Fruit fly (Drosophila melanogaster): ENCODE data around the gene Kah.
A peak's percentile ranks its signal among the peaks of the same experiment; 100 is the strongest.

Kah gene

dm6 chr3L:550828-551094 lies 38.3 kb downstream of the Kah start:
- TF ChIP-seq ovo (GFP tag; optimal IDR thresholded peaks at IDR 0.05) (no peak), tj (GFP tag; optimal IDR thresholded peaks at IDR 0.05) (peak; percentile 78)

- TF ChIP-seq kay (GFP tag; ENCODE audit: borderline replicate concordance) (no peak), CG14711 (tag; optimal IDR thresholded peaks at IDR 0.05) (no peak), cic (GFP tag; optimal IDR thresholded peaks at IDR 0.05) (no peak)
Observed at dm6 chr3L:550082-550827, 38.8 kb downstream of the Kah start.

dm6 chr3L:548304-549198 lies 40.5 kb downstream of the Kah start:
- TF ChIP-seq kay (GFP tag; ENCODE audit: borderline replicate concordance) (peak; percentile 98), CG5204 (GFP tag; optimal IDR thresholded peaks at IDR 0.05) (no peak), CG1620 (GFP tag; optimal IDR thresholded peaks at IDR 0.05) (no peak), tj (GFP tag; optimal IDR thresholded peaks at IDR 0.05) (peak; percentile 64), Mnt (GFP tag; optimal IDR thresholded peaks at IDR 0.05) (peak; percentile 43), CG14711 (tag; optimal IDR thresholded peaks at IDR 0.05) (peak; percentile 38), cnc (optimal IDR thresholded peaks at IDR 0.05) (no peak), CG7045 (GFP tag; optimal IDR thresholded peaks at IDR 0.05) (no peak), CG11617 (GFP tag; optimal IDR thresholded peaks at IDR 0.05) (peak; percentile 33), CG7101 (tag; optimal IDR thresholded peaks at IDR 0.05) (no peak), toe (GFP tag; optimal IDR thresholded peaks at IDR 0.05) (no peak), bab1 (GFP tag; optimal IDR thresholded peaks at IDR 0.05) (no peak), CG33017 (tag; optimal IDR thresholded peaks at IDR 0.05) (peak; percentile 22), cic (GFP tag; optimal IDR thresholded peaks at IDR 0.05) (peak; percentile 71), Crg-1 (GFP tag; optimal IDR thresholded peaks at IDR 0.05) (peak; percentile 55), ovo (GFP tag; optimal IDR thresholded peaks at IDR 0.05) (no peak), Hr96 (GFP tag; optimal IDR thresholded peaks at IDR 0.05) (no peak), Clk (GFP tag; optimal IDR thresholded peaks at IDR 0.05) (peak; percentile 24), CG12768 (GFP tag; optimal IDR thresholded peaks at IDR 0.05) (peak; percentile 62), pad (GFP tag; optimal IDR thresholded peaks at IDR 0.05) (peak; percentile 20)

- TF ChIP-seq cnc (optimal IDR thresholded peaks at IDR 0.05) (no peak), CG1620 (GFP tag; optimal IDR thresholded peaks at IDR 0.05) (peak; percentile 5), CG14711 (tag; optimal IDR thresholded peaks at IDR 0.05) (peak; percentile 27), bab1 (GFP tag; optimal IDR thresholded peaks at IDR 0.05) (peak; percentile 77), CG7101 (tag; optimal IDR thresholded peaks at IDR 0.05) (peak; percentile 74), CG11617 (GFP tag; optimal IDR thresholded peaks at IDR 0.05) (peak; percentile 23), CG5204 (GFP tag; optimal IDR thresholded peaks at IDR 0.05) (no peak)
Observed at dm6 chr3L:546819-547441, 42.1 kb downstream of the Kah start.

- TF ChIP-seq pad (GFP tag; optimal IDR thresholded peaks at IDR 0.05), result no peak
- TF ChIP-seq CG1620 (GFP tag; optimal IDR thresholded peaks at IDR 0.05), result no peak
- TF ChIP-seq CG5204 (GFP tag; optimal IDR thresholded peaks at IDR 0.05), result no peak
- peak; percentile 2 for TF ChIP-seq cic (GFP tag; optimal IDR thresholded peaks at IDR 0.05)
- TF ChIP-seq CG11617 (GFP tag; optimal IDR thresholded peaks at IDR 0.05), result no peak
- TF ChIP-seq Mnt (GFP tag; optimal IDR thresholded peaks at IDR 0.05), result no peak
- peak; percentile 46 for TF ChIP-seq CG7101 (tag; optimal IDR thresholded peaks at IDR 0.05)
- TF ChIP-seq CG33017 (tag; optimal IDR thresholded peaks at IDR 0.05), result peak; percentile 77
- TF ChIP-seq Hr96 (GFP tag; optimal IDR thresholded peaks at IDR 0.05), result no peak
- no peak for TF ChIP-seq bab1 (GFP tag; optimal IDR thresholded peaks at IDR 0.05)
- peak; percentile 7 for TF ChIP-seq tj (GFP tag; optimal IDR thresholded peaks at IDR 0.05)
- peak; percentile 51 for TF ChIP-seq CG14711 (tag; optimal IDR thresholded peaks at IDR 0.05)
- no peak for TF ChIP-seq cnc (optimal IDR thresholded peaks at IDR 0.05)
- TF ChIP-seq toe (GFP tag; optimal IDR thresholded peaks at IDR 0.05), result no peak
- TF ChIP-seq CG12768 (GFP tag; optimal IDR thresholded peaks at IDR 0.05), result peak; percentile 39
- TF ChIP-seq ovo (GFP tag; optimal IDR thresholded peaks at IDR 0.05), result no peak
- TF ChIP-seq CG7045 (GFP tag; optimal IDR thresholded peaks at IDR 0.05), result peak; percentile 50
- no peak for TF ChIP-seq Clk (GFP tag; optimal IDR thresholded peaks at IDR 0.05)
- TF ChIP-seq kay (GFP tag; ENCODE audit: borderline replicate concordance), result no peak
- TF ChIP-seq Crg-1 (GFP tag; optimal IDR thresholded peaks at IDR 0.05), result no peak
Observed at dm6 chr3L:545512-546161, 43.4 kb downstream of the Kah start.

dm6 chr3L:544203-544602 lies 44.9 kb downstream of the Kah start:
- TF ChIP-seq tj (GFP tag; optimal IDR thresholded peaks at IDR 0.05) (peak; percentile 32), CG12768 (GFP tag; optimal IDR thresholded peaks at IDR 0.05) (peak; percentile 30), Clk (GFP tag; optimal IDR thresholded peaks at IDR 0.05) (no peak)

Measured in whole organism, adult.